Fruit fly (Drosophila melanogaster) whole organism, adult: Measurements from ENCODE around the gene sgg.

Experiments
- CG11617 ChIP-seq: fragments of 200-800 bp; sonication (Bioruptor generic); optimal IDR thresholded peaks from 2 replicates; lab custom pipeline; 2017; ENCODE audit warnings: mild to moderate bottlenecking, missing biosample characterization, missing genetic modification reagents, missing genetic modification characterization
- CG12768 ChIP-seq: fragments of 200-800 bp; sonication (Bioruptor generic); optimal IDR thresholded peaks from 2 replicates; lab custom pipeline; 2017; ENCODE audit warnings: missing biosample characterization, missing genetic modification characterization, mild to moderate bottlenecking, moderate library complexity, missing genetic modification reagents
- CG14711 ChIP-seq: fragments of 200-800 bp; sonication (Bioruptor generic); optimal IDR thresholded peaks from 2 replicates; lab custom pipeline; 2018; ENCODE audit warnings: missing biosample characterization, mild to moderate bottlenecking, missing genetic modification characterization, moderate library complexity
- CG1620 ChIP-seq: fragments of 200-800 bp; sonication (Bioruptor generic); optimal IDR thresholded peaks from 2 replicates; lab custom pipeline; 2016; ENCODE audit warnings: missing biosample characterization, missing genetic modification characterization
- CG33017 ChIP-seq: fragments of 200-800 bp; sonication (Bioruptor generic); optimal IDR thresholded peaks from 2 replicates; lab custom pipeline; 2018; ENCODE audit warnings: missing biosample characterization, mild to moderate bottlenecking, missing genetic modification characterization, moderate library complexity
- CG5204 ChIP-seq: fragments of 200-800 bp; sonication (Bioruptor generic); optimal IDR thresholded peaks from 2 replicates; lab custom pipeline; 2016; ENCODE audit warnings: missing biosample characterization, missing genetic modification characterization
- CG7045 ChIP-seq: fragments of 200-800 bp; sonication (Bioruptor generic); optimal IDR thresholded peaks from 2 replicates; lab custom pipeline; 2017; ENCODE audit warnings: missing biosample characterization, mild to moderate bottlenecking, missing genetic modification characterization
- CG7101 ChIP-seq: fragments of 200-800 bp; sonication (Bioruptor generic); optimal IDR thresholded peaks from 2 replicates; lab custom pipeline; 2018; ENCODE audit warnings: missing biosample characterization, mild to moderate bottlenecking, missing genetic modification characterization, moderate library complexity
- Clk ChIP-seq: fragments of 200-800 bp; sonication (Bioruptor generic); optimal IDR thresholded peaks from 2 replicates; lab custom pipeline; 2017; ENCODE audit warnings: missing biosample characterization, missing genetic modification characterization
- Crg-1 ChIP-seq: fragments of 200-800 bp; sonication (Bioruptor generic); optimal IDR thresholded peaks from 2 replicates; lab custom pipeline; 2016; ENCODE audit warnings: missing biosample characterization, missing genetic modification characterization
- Hr96 ChIP-seq: fragments of 200-800 bp; sonication (Bioruptor generic); optimal IDR thresholded peaks from 2 replicates; lab custom pipeline; 2016; ENCODE audit warnings: missing biosample characterization, missing genetic modification characterization
- Mnt ChIP-seq: fragments of 200-800 bp; sonication (Bioruptor generic); optimal IDR thresholded peaks from 2 replicates; lab custom pipeline; 2016; ENCODE audit warnings: missing biosample characterization, mild to moderate bottlenecking, missing genetic modification characterization
- bab1 ChIP-seq: fragments of 200-800 bp; sonication (Bioruptor generic); optimal IDR thresholded peaks from 3 replicates; lab custom pipeline; 2019; ENCODE audit warnings: missing biosample characterization, mild to moderate bottlenecking, missing genetic modification characterization, moderate library complexity
- cic ChIP-seq: fragments of 200-800 bp; sonication (Bioruptor generic); optimal IDR thresholded peaks from 2 replicates; lab custom pipeline; 2017; ENCODE audit warnings: missing biosample characterization, mild to moderate bottlenecking, missing genetic modification characterization, moderate library complexity
- cnc ChIP-seq, 2 experiments: fragments of >200 bp; optimal IDR thresholded peaks; 2 replicates each; lab custom pipeline; 2017
- kay ChIP-seq: fragments of 200-800 bp; sonication (Bioruptor generic); peaks from one replicate; lab custom pipeline; 2016; ENCODE audit warnings: missing biosample characterization, missing genetic modification characterization, borderline replicate concordance
- ovo ChIP-seq: fragments of 200-800 bp; sonication (Bioruptor generic); optimal IDR thresholded peaks from 2 replicates; lab custom pipeline; 2016; ENCODE audit warnings: missing biosample characterization, missing genetic modification characterization
- pad ChIP-seq: fragments of 200-800 bp; sonication (Bioruptor generic); optimal IDR thresholded peaks from 3 replicates; lab custom pipeline; 2017; ENCODE audit warnings: missing biosample characterization, missing genetic modification characterization, mild to moderate bottlenecking, moderate library complexity, missing genetic modification reagents
- tj ChIP-seq: fragments of 200-800 bp; sonication (Bioruptor generic); optimal IDR thresholded peaks from 3 replicates; lab custom pipeline; 2017; ENCODE audit warnings: missing biosample characterization, mild to moderate bottlenecking, missing genetic modification characterization, moderate library complexity
- toe ChIP-seq: fragments of 200-800 bp; sonication (Bioruptor generic); optimal IDR thresholded peaks from 2 replicates; lab custom pipeline; 2016; ENCODE audit warnings: missing biosample characterization, missing genetic modification characterization

sgg gene

DNA sequence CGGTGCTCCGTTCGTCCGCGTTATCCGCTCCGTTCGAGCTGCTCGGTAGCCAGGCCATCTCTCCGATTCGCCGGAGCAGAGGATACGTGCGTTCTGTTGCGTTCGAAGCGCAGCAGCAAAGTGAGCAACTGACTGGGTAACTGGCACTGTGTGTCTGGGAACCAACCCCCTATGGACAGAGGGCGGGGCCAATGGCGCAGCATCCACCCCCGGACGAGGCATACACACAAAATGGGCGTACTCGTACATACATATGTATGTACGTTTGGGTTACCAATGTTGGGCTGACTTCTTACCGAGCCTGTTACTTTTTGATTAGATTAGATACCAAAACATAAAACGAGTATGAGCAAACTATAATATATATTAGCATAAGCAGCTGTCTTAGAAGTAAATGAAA is 47.8 kb downstream of the sgg start, which contains the start of gene HLH3B:
Gene HLH3B, minus strand, starts transcription at position 123 of the 400 bp plus-strand sequence.
- no peak for TF ChIP-seq Crg-1 (GFP tag; lab: Kevin White, UChicago)
- TF ChIP-seq bab1 (GFP tag; lab: Kevin White, UChicago): no peak
- TF ChIP-seq CG7101 (tag; lab: Kevin White, UChicago): no peak
- TF ChIP-seq cnc (optimal IDR thresholded peaks at IDR 0.05; lab: Kevin White, UChicago): no peak
- no peak for TF ChIP-seq Hr96 (GFP tag; lab: Kevin White, UChicago)
- TF ChIP-seq CG12768 (GFP tag; lab: Kevin White, UChicago): no peak
- TF ChIP-seq ovo (GFP tag; lab: Kevin White, UChicago): no peak
- no peak for TF ChIP-seq Mnt
- no peak for TF ChIP-seq CG33017 (tag; lab: Kevin White, UChicago)

dm6 chrX:2682832-2683231 is 49.1 kb downstream of the sgg start, which contains the start of gene CG2652:
CG2652 (minus strand) TSS chrX:2682932.
- TF ChIP-seq CG7045 (no peak), CG12768 (GFP tag; lab: Kevin White, UChicago) (no peak), CG7101 (tag; lab: Kevin White, UChicago) (no peak)

dm6 chrX:2683926-2684325 is 50.2 kb downstream of the sgg start:
- TF ChIP-seq ovo (GFP tag; lab: Kevin White, UChicago): no peak
- TF ChIP-seq CG12768 (GFP tag; lab: Kevin White, UChicago): no peak
- no peak for TF ChIP-seq CG5204 (GFP tag; lab: Kevin White, UChicago)
- no peak for TF ChIP-seq CG33017 (tag; lab: Kevin White, UChicago)
- no peak for TF ChIP-seq toe
- TF ChIP-seq cic (GFP tag; lab: Kevin White, UChicago): no peak
- no peak for TF ChIP-seq tj
- TF ChIP-seq CG14711 (tag; lab: Kevin White, UChicago): no peak
- TF ChIP-seq CG7101 (tag; lab: Kevin White, UChicago): no peak
- no peak for TF ChIP-seq CG11617

DNA sequence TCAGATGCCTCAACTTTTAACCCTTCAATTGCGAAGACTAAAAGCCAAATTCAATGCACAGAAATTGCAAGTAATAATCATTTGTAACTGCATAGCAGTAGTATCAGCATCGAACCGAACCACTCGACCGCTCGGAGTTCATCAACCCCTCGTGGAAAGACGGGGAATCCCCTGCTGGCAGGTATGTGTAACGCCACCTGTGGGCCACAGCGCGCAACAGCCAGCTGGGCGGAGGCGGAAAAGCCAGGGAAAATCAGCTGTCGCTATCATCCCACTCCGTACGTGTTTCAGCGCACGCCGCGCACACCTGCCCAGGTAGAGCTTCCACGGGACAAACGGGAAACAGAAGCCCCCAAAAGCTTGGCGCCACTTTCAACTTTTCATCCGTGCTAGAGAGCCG is 50.7 kb downstream of the sgg start:
- TF ChIP-seq tj: no peak
- no peak for TF ChIP-seq toe
- TF ChIP-seq CG11617: no peak
- TF ChIP-seq cic (GFP tag; lab: Kevin White, UChicago): no peak
- TF ChIP-seq CG7101 (tag; lab: Kevin White, UChicago): no peak

- TF ChIP-seq Hr96 (GFP tag; lab: Kevin White, UChicago): peak; percentile 86
- peak; percentile 65 for TF ChIP-seq CG14711 (tag; lab: Kevin White, UChicago)
- no peak for TF ChIP-seq bab1 (GFP tag; lab: Kevin White, UChicago)
- peak; percentile 49 for TF ChIP-seq CG33017 (tag; lab: Kevin White, UChicago)
- TF ChIP-seq CG11617: peak; percentile 79
- TF ChIP-seq CG1620 (GFP tag; lab: Kevin White, UChicago): peak; percentile 20
- TF ChIP-seq CG7101 (tag; lab: Kevin White, UChicago): peak; percentile 81
- TF ChIP-seq kay (GFP tag; lab: Kevin White, UChicago): no peak
- peak; percentile 38 for TF ChIP-seq CG12768 (GFP tag; lab: Kevin White, UChicago)
- no peak for TF ChIP-seq Crg-1 (GFP tag; lab: Kevin White, UChicago)
- peak; percentile 28 for TF ChIP-seq tj
- peak; percentile 28 for TF ChIP-seq pad (GFP tag; lab: Kevin White, UChicago)
- peak; percentile 50 for TF ChIP-seq CG7045
- no peak for TF ChIP-seq ovo (GFP tag; lab: Kevin White, UChicago)
- peak; percentile 32 for TF ChIP-seq toe
- TF ChIP-seq Clk: peak; percentile 92
- TF ChIP-seq CG5204 (GFP tag; lab: Kevin White, UChicago): peak; percentile 65
- TF ChIP-seq Mnt: no peak
- TF ChIP-seq cnc (optimal IDR thresholded peaks at IDR 0.05; lab: Kevin White, UChicago): no peak
- TF ChIP-seq cic (GFP tag; lab: Kevin White, UChicago): no peak
These were observed 51.3 kb downstream of the sgg start for dm6 chrX:2685022-2685421.

DNA sequence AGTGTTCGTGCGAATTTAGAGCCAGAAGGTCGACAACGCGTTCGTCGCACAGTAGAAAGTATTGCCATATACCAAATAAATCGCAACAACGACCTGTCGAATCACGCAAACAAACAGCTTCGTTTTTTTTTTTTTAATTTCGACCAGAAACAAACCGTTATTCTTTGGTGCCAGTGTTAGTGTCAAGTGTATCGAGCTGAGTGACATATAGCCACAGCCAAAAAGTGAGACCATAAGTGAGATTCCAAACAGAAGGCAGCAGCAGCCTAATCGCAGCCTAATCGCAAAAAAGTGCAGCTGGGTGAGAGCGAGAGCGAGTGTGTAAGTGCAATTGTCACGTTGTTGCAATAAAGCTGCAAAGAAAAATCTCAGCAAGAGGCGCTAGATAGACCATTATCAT is 51.8 kb downstream of the sgg start, which contains the start of gene per:
Gene per, plus strand, starts transcription at position 1 of the 400 bp plus-strand sequence.
- TF ChIP-seq toe (no peak), Mnt (peak; percentile 58), CG12768 (GFP tag; lab: Kevin White, UChicago) (no peak), CG7045 (no peak), cic (GFP tag; lab: Kevin White, UChicago) (no peak), CG33017 (tag; lab: Kevin White, UChicago) (no peak), ovo (GFP tag; lab: Kevin White, UChicago) (peak; percentile 61), Hr96 (GFP tag; lab: Kevin White, UChicago) (no peak), CG11617 (no peak), CG5204 (GFP tag; lab: Kevin White, UChicago) (no peak), cnc (optimal IDR thresholded peaks at IDR 0.05; lab: Kevin White, UChicago) (no peak), Clk (no peak), tj (peak; percentile 30)

dm6 chrX:2686930-2687329 is 53.2 kb downstream of the sgg start:
- peak; percentile 29 for TF ChIP-seq CG7101 (tag; lab: Kevin White, UChicago)
- no peak for TF ChIP-seq Hr96 (GFP tag; lab: Kevin White, UChicago)
- TF ChIP-seq tj: peak; percentile 96
